Worm (Caenorhabditis elegans) whole organism, young adult: ENCODE data around the gene srh-146.

Experiments
- F10E7.11 ChIP-seq: sonication (generic microtip); optimal IDR thresholded peaks from 2 replicates; lab custom pipeline; 2017; ENCODE audit warnings: mild to moderate bottlenecking, missing genetic modification characterization, moderate library complexity, missing compliant biosample characterization
- F33H1.4 ChIP-seq: fragments of 200-800 bp; sonication (Bioruptor generic); IDR thresholded peaks from 2 replicates; pipeline ENCODE4 v1.3.6; 2022; ENCODE audit warnings: missing genetic modification reagents, missing genetic modification characterization, missing compliant biosample characterization
- F37B4.10 ChIP-seq: fragments of 200-800 bp; sonication (Bioruptor generic); IDR thresholded peaks from 2 replicates; pipeline ENCODE4 v1.3.6; 2022; ENCODE audit warnings: missing genetic modification characterization, missing compliant biosample characterization
- F52B5.7 ChIP-seq: sonication (generic microtip); optimal IDR thresholded peaks from 2 replicates; lab custom pipeline; 2016; ENCODE audit warnings: mild to moderate bottlenecking, missing genetic modification characterization, missing compliant biosample characterization
- F55B11.4 ChIP-seq: sonication (generic microtip); optimal IDR thresholded peaks from 2 replicates; lab custom pipeline; 2016; ENCODE audit warnings: missing compliant biosample characterization, missing genetic modification characterization, borderline replicate concordance; ENCODE audit not compliant: insufficient read depth
- F57A8.1 ChIP-seq: fragments of 200-800 bp; sonication (Bioruptor generic); optimal IDR thresholded peaks from 2 replicates; lab custom pipeline; 2018; ENCODE audit warnings: mild to moderate bottlenecking, missing genetic modification characterization, moderate library complexity, missing compliant biosample characterization
- F57C9.4 ChIP-seq: sonication (generic microtip); optimal IDR thresholded peaks from 2 replicates; lab custom pipeline; 2017; ENCODE audit warnings: mild to moderate bottlenecking, missing genetic modification characterization, missing compliant biosample characterization
- K12H6.12 ChIP-seq: fragments of 200-800 bp; sonication (Bioruptor generic); optimal IDR thresholded peaks from 2 replicates; lab custom pipeline; 2018; ENCODE audit warnings: mild to moderate bottlenecking, missing genetic modification characterization, missing compliant biosample characterization
- Y56A3A.18 ChIP-seq: fragments of 200-800 bp; sonication (Bioruptor generic); IDR thresholded peaks from 2 replicates; pipeline ENCODE4 v1.3.6; 2022; ENCODE audit warnings: missing genetic modification reagents, missing genetic modification characterization, missing compliant biosample characterization
- aptf-3 ChIP-seq: fragments of 200-800 bp; sonication (Bioruptor generic); IDR thresholded peaks from 2 replicates; pipeline ENCODE4 v1.3.6; 2022; ENCODE audit warnings: missing genetic modification characterization, missing compliant biosample characterization
- attf-5 ChIP-seq: fragments of 200-800 bp; sonication (Bioruptor generic); optimal IDR thresholded peaks from 2 replicates; lab custom pipeline; 2018; ENCODE audit warnings: mild to moderate bottlenecking, missing genetic modification characterization, missing compliant biosample characterization
- attf-6 ChIP-seq: fragments of 200-800 bp; sonication (Bioruptor generic); IDR thresholded peaks from 2 replicates; pipeline ENCODE4 v1.3.6; 2022; ENCODE audit warnings: missing genetic modification reagents, missing genetic modification characterization, missing compliant biosample characterization
- ceh-40 ChIP-seq: fragments of 200-800 bp; sonication (Bioruptor generic); IDR thresholded peaks from 2 replicates; pipeline ENCODE4 v1.3.6; 2022; ENCODE audit warnings: missing genetic modification characterization, missing compliant biosample characterization
- ceh-58 ChIP-seq: fragments of 200-800 bp; sonication (Bioruptor generic); IDR thresholded peaks from 2 replicates; pipeline ENCODE4 v1.3.6; 2022; ENCODE audit warnings: missing genetic modification characterization, missing compliant biosample characterization
- ceh-91 ChIP-seq: fragments of 200-800 bp; sonication (Bioruptor generic); IDR thresholded peaks from 2 replicates; pipeline ENCODE4 v1.3.6; 2022; ENCODE audit warnings: missing genetic modification reagents, missing genetic modification characterization, missing compliant biosample characterization
- chd-7 ChIP-seq: sonication (generic microtip); optimal IDR thresholded peaks from 2 replicates; lab custom pipeline; 2016; ENCODE audit warnings: mild to moderate bottlenecking, missing genetic modification characterization, moderate library complexity, missing compliant biosample characterization
- dpl-1 ChIP-seq: fragments of 150-350 bp; optimal IDR thresholded peaks from 2 replicates; lab custom pipeline; 2014; ENCODE audit warnings: missing biosample characterization, missing genetic modification reagents, missing genetic modification characterization
- egl-18 ChIP-seq: fragments of 200-800 bp; sonication (Bioruptor generic); IDR thresholded peaks from 2 replicates; pipeline ENCODE4 v1.3.6; 2022; ENCODE audit warnings: missing genetic modification reagents, missing genetic modification characterization, missing compliant biosample characterization
- ekl-4 ChIP-seq: fragments of 200-800 bp; sonication (Bioruptor generic); IDR thresholded peaks from 2 replicates; pipeline ENCODE4 v1.3.6; 2022; ENCODE audit warnings: missing genetic modification reagents, missing genetic modification characterization, missing compliant biosample characterization
- ets-4 ChIP-seq: fragments of 200-800 bp; sonication (Bioruptor generic); optimal IDR thresholded peaks from 2 replicates; lab custom pipeline; 2018; ENCODE audit warnings: mild to moderate bottlenecking, missing genetic modification characterization, missing compliant biosample characterization
- fkh-3 ChIP-seq: sonication (generic microtip); optimal IDR thresholded peaks from 2 replicates; lab custom pipeline; 2016; ENCODE audit warnings: mild to moderate bottlenecking, missing genetic modification characterization, missing compliant biosample characterization
- hlh-12 ChIP-seq: sonication (generic microtip); optimal IDR thresholded peaks from 2 replicates; lab custom pipeline; 2016; ENCODE audit warnings: missing genetic modification characterization, missing compliant biosample characterization
- hsf-1 ChIP-seq: fragments of 200-800 bp; sonication (Bioruptor generic); IDR thresholded peaks from 2 replicates; pipeline ENCODE4 v1.3.6; 2022; ENCODE audit warnings: missing genetic modification reagents, missing genetic modification characterization, missing compliant biosample characterization
- let-607 ChIP-seq, 2 experiments: fragments of 200-800 bp in 1 of 2; sonication (Bioruptor generic) in 1 of 2; sonication (generic microtip) in 1 of 2; optimal IDR thresholded peaks; 2 replicates each; lab custom pipeline; 2016 to 2018; ENCODE audit warnings: mild to moderate bottlenecking in 2 of 2, missing compliant biosample characterization in 2 of 2, missing genetic modification characterization in 2 of 2, moderate library complexity in 2 of 2, missing genotype in 1 of 2
- lin-40 ChIP-seq: sonication (generic microtip); optimal IDR thresholded peaks from 2 replicates; lab custom pipeline; 2016; ENCODE audit warnings: missing genetic modification characterization, mild to moderate bottlenecking, missing compliant biosample characterization, missing genotype, missing genetic modification reagents
- madf-3 ChIP-seq: fragments of 200-800 bp; sonication (Bioruptor generic); IDR thresholded peaks from 2 replicates; pipeline ENCODE4 v1.3.6; 2022; ENCODE audit warnings: missing genetic modification reagents, missing genetic modification characterization, missing compliant biosample characterization
- mes-4 ChIP-seq: sonication (generic microtip); optimal IDR thresholded peaks from 2 replicates; lab custom pipeline; 2016; ENCODE audit warnings: missing genotype, missing genetic modification characterization, missing compliant biosample characterization
- nfya-1 ChIP-seq: sonication (generic microtip); optimal IDR thresholded peaks from 2 replicates; lab custom pipeline; 2017; ENCODE audit warnings: antibody characterized with exemption, missing compliant biosample characterization, missing genetic modification characterization, borderline replicate concordance; ENCODE audit not compliant: insufficient read depth
- nhr-80 ChIP-seq: sonication (generic microtip); optimal IDR thresholded peaks from 2 replicates; lab custom pipeline; 2016; ENCODE audit warnings: missing genetic modification characterization, missing compliant biosample characterization
- pha-4 ChIP-seq: fragments of 150-350 bp; sonication (generic microtip); optimal IDR thresholded peaks from 2 replicates; lab custom pipeline; 2014; ENCODE audit warnings: missing biosample characterization, missing genetic modification reagents, missing genetic modification characterization
- rcor-1 ChIP-seq: fragments of 200-800 bp; sonication (Bioruptor generic); IDR thresholded peaks from 2 replicates; pipeline ENCODE4 v1.3.6; 2022; ENCODE audit warnings: missing genetic modification reagents, missing genetic modification characterization, missing compliant biosample characterization
- sdz-38 ChIP-seq: sonication (generic microtip); optimal IDR thresholded peaks from 2 replicates; lab custom pipeline; 2016; ENCODE audit warnings: missing genotype, missing genetic modification characterization, missing compliant biosample characterization
- zfh-2 ChIP-seq: fragments of 200-800 bp; sonication (Bioruptor generic); conservative IDR thresholded peaks from 2 replicates; pipeline ENCODE4 v1.3.6; 2022; ENCODE audit warnings: missing genetic modification reagents, missing genetic modification characterization, missing compliant biosample characterization
- ztf-25 ChIP-seq: fragments of 200-800 bp; sonication (Bioruptor generic); IDR thresholded peaks from 2 replicates; pipeline ENCODE4 v1.3.6; 2022; ENCODE audit warnings: missing genetic modification reagents, missing genetic modification characterization, missing compliant biosample characterization

srh-146 gene

DNA sequence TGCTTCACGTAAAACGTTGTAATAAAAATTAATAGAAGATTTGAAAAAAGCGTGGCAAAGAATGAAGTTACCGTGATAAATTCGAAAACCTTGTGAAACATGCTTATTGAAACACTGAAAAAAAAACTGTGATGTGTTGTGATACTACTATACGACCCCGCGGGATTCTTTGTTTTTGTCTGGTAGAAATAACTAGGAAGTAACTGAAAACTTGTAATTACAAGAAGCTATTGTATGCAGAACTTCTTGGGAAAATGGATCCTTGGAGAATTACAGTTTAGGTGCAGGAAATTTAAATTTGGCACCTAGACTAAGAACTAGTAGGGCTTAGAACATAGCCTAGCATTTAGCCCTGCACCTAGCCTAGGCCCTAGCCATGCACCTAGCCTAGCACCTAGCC is 34.2 kb upstream of the srh-146 start, which contains the start of gene str-39:
str-39 (minus strand) TSS at position 101 of the 400 bp plus-strand sequence.
- no peak for TF ChIP-seq let-607 (tag; optimal IDR thresholded peaks at IDR 0.05; lab: Kevin White, UChicago)
- no peak for TF ChIP-seq F55B11.4 (tag; lab: Kevin White, UChicago)
- TF ChIP-seq K12H6.12 = no peak
- TF ChIP-seq ceh-40 (GFP tag; lab: Robert Waterston, UW) = no peak
- no peak for TF ChIP-seq fkh-3
- TF ChIP-seq F10E7.11 (tag; lab: Kevin White, UChicago) = no peak
- no peak for TF ChIP-seq F33H1.4 (GFP tag; lab: Robert Waterston, UW)
- TF ChIP-seq ceh-91 (GFP tag; lab: Robert Waterston, UW) = no peak
- TF ChIP-seq mes-4 (tag; lab: Kevin White, UChicago) = no peak
- TF ChIP-seq attf-6 (GFP tag; lab: Robert Waterston, UW) = no peak
- TF ChIP-seq lin-40 (tag; lab: Kevin White, UChicago) = no peak

DNA sequence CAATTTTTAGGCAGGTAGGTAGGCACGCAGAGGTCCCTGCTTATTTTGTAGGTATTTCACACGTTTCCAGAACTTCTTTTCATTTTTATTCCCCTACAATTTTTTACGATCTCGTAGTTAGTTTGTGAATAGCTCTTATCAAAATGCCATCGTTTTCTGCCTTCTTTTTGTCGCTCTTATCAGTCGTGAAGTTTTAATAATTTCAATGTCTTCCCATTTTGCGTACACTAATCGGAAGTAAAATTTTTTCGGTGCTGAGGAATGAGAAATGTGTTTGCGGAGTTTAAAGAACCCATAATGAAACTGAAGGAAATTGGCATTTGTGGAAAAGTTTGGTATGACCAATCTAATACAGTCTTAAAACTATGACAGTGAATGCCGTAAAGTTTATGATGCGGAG is 33.7 kb upstream of the srh-146 start:
- TF ChIP-seq egl-18 (no peak), nhr-80 (tag; lab: Kevin White, UChicago) (peak; percentile 45)

DNA sequence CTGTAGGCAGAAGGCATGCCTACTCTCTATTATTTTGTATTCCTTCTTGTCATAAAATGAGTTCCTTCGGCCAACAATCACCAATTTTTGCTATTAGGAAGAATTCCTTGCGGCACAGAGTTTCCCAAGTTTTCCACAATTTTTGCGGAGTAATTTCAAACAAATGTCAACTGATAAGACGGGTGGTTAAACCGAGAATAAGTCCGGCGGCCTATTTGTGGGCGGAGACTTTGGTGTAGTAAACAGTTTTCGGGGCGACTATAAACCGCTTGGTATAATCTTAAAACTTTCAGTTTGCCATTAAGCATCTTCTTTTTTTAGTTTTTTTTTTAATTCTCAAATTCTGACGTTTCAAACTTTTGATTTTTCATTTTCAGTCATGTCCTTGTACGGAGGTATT is 33.0 kb upstream of the srh-146 start, which contains the start of gene ifc-1:
ifc-1 (plus strand) TSS at position 378 of the 400 bp plus-strand sequence.
- TF ChIP-seq ekl-4 (GFP tag; lab: Robert Waterston, UW) = no peak
- no peak for TF ChIP-seq F55B11.4 (tag; lab: Kevin White, UChicago)
- TF ChIP-seq chd-7 (tag; lab: Kevin White, UChicago) = no peak
- TF ChIP-seq nhr-80 (tag; lab: Kevin White, UChicago) = no peak
- no peak for TF ChIP-seq ztf-25 (GFP tag; lab: Robert Waterston, UW)
- TF ChIP-seq zfh-2 (GFP tag; lab: Robert Waterston, UW) = no peak
- TF ChIP-seq F57C9.4 (tag; lab: Kevin White, UChicago) = no peak
- TF ChIP-seq attf-5 (GFP tag; lab: Kevin White, UChicago) = no peak

DNA sequence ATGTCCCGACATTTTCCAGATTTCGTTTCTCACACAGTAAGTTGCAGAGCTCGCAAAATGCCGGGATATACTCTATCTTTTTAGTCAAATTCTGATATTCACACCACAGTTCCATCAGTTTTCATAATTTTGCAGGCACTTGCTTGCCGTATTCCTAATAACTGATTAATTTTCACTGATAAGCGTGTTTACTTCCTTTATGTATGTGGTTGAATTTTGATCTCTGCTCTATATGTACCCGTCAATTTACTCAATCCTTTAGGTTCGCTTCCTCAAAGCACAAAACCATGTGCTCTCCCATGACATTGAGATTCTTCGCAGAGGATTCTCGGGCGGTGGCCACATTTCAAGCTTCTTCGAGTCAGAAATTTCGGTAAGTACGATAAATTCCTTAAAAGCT is 32.5 kb upstream of the srh-146 start:
- TF ChIP-seq F52B5.7 (tag; lab: Kevin White, UChicago) (no peak), F57A8.1 (GFP tag; lab: Kevin White, UChicago) (no peak), lin-40 (tag; lab: Kevin White, UChicago) (no peak), fkh-3 (no peak), Y56A3A.18 (GFP tag; lab: Robert Waterston, UW) (no peak), ets-4 (GFP tag; lab: Kevin White, UChicago) (no peak), rcor-1 (no peak), ceh-58 (GFP tag; lab: Robert Waterston, UW) (no peak), pha-4 (peak; percentile 34), sdz-38 (tag; lab: Kevin White, UChicago) (no peak), aptf-3 (GFP tag; lab: Robert Waterston, UW) (no peak), nfya-1 (tag; lab: Kevin White, UChicago) (no peak), hsf-1 (GFP tag; lab: Robert Waterston, UW) (no peak), nhr-80 (tag; lab: Kevin White, UChicago) (peak; percentile 23)

DNA sequence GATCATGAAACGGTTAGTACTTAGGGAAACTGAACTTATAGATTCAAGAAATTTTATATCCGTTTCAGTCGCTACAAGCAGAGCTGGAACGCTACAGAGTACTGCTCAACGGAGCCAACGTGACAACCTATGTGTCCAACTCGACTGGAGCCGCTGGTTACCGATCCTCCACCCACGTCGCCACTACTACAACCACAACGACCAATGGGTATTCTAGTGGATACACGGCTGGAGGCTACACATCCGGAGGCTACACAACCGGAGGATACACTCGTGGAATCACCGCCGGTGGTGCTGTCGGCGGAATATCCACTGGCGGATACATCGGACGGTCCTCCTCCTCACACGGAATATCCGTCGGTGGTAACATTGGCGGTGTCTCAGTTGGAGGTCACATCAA is 31.0 kb upstream of the srh-146 start:
- 0 out of 2 replicates have a peak, but pooled peaks have one; percentile 41 for TF ChIP-seq madf-3
- no peak for TF ChIP-seq hlh-12 (tag; lab: Kevin White, UChicago)
- TF ChIP-seq F37B4.10 (GFP tag; lab: Robert Waterston, UW) = peak; percentile 96; the same call in 1 of the 2 replicates
- TF ChIP-seq dpl-1 = no peak
